Worm (Caenorhabditis elegans) whole organism, early embryonic: Measurements from ENCODE around the gene nhr-273.

Experiments
- B0310.2 ChIP-seq: sonication (generic microtip); optimal IDR thresholded peaks from 2 replicates; lab custom pipeline; 2016; ENCODE audit warnings: mild to moderate bottlenecking, missing genetic modification characterization, missing compliant biosample characterization
- F13C5.2 ChIP-seq: sonication (generic microtip); optimal IDR thresholded peaks from 2 replicates; lab custom pipeline; 2017; ENCODE audit warnings: mild to moderate bottlenecking, missing genetic modification characterization, inconsistent platforms, missing compliant biosample characterization
- aly-1 ChIP-seq: sonication (generic microtip); optimal IDR thresholded peaks from 2 replicates; lab custom pipeline; 2016; ENCODE audit warnings: missing genetic modification characterization, missing compliant biosample characterization
- ama-1 ChIP-seq: fragments of 150-350 bp; optimal IDR thresholded peaks from 2 replicates; lab custom pipeline; 2014
- ceh-13 ChIP-seq: fragments of 200-800 bp; sonication (Bioruptor generic); optimal IDR thresholded peaks from 2 replicates; lab custom pipeline; 2018; ENCODE audit warnings: mild to moderate bottlenecking, missing genetic modification characterization, missing compliant biosample characterization
- ceh-36 ChIP-seq: sonication (generic microtip); optimal IDR thresholded peaks from 2 replicates; lab custom pipeline; 2016; ENCODE audit warnings: missing genetic modification characterization, inconsistent platforms, missing compliant biosample characterization
- ets-7 ChIP-seq: sonication (generic microtip); optimal IDR thresholded peaks from 2 replicates; lab custom pipeline; 2016; ENCODE audit warnings: missing genotype, missing genetic modification characterization, missing compliant biosample characterization
- flt-1 ChIP-seq: fragments of 200-800 bp; sonication (Bioruptor generic); IDR thresholded peaks from 2 replicates; pipeline ENCODE4 v1.3.6; 2022; ENCODE audit warnings: missing genetic modification characterization, missing compliant biosample characterization
- hmbx-1 ChIP-seq: sonication (generic microtip); optimal IDR thresholded peaks from 2 replicates; lab custom pipeline; 2016; ENCODE audit warnings: mild to moderate bottlenecking, missing genetic modification characterization, missing compliant biosample characterization
- hmg-4 ChIP-seq: fragments of 200-800 bp; sonication (Bioruptor generic); optimal IDR thresholded peaks from 2 replicates; lab custom pipeline; 2018; ENCODE audit warnings: mild to moderate bottlenecking, missing genetic modification characterization, missing compliant biosample characterization
- hnd-1 ChIP-seq: sonication (generic microtip); optimal IDR thresholded peaks from 2 replicates; lab custom pipeline; 2016; ENCODE audit warnings: missing genetic modification characterization, missing compliant biosample characterization
- pes-1 ChIP-seq: fragments of 200-800 bp; sonication (Bioruptor generic); IDR thresholded peaks from 2 replicates; pipeline ENCODE4 v1.3.6; 2022; ENCODE audit warnings: missing genetic modification reagents, missing genetic modification characterization, missing compliant biosample characterization
- scrt-1 ChIP-seq: fragments of 200-800 bp; sonication (Bioruptor generic); IDR thresholded peaks from 2 replicates; pipeline ENCODE4 v1.3.6; 2022; ENCODE audit warnings: missing genetic modification characterization, missing compliant biosample characterization
- sea-1 ChIP-seq: fragments of 200-800 bp; sonication (Bioruptor generic); conservative IDR thresholded peaks from 2 replicates; pipeline ENCODE4 v1.3.6; 2022; ENCODE audit warnings: missing genetic modification characterization, missing compliant biosample characterization
- tbx-11 ChIP-seq: fragments of 200-800 bp; sonication (Bioruptor generic); IDR thresholded peaks from 2 replicates; pipeline ENCODE4 v1.3.6; 2022; ENCODE audit warnings: missing genetic modification characterization, missing compliant biosample characterization
- tbx-37 ChIP-seq: fragments of 200-800 bp; sonication (Bioruptor generic); conservative IDR thresholded peaks from 2 replicates; pipeline ENCODE4 v1.3.6; 2022; ENCODE audit warnings: missing genetic modification reagents, missing genetic modification characterization, missing compliant biosample characterization
- tra-4 ChIP-seq: sonication (generic microtip); optimal IDR thresholded peaks from 2 replicates; lab custom pipeline; 2017; ENCODE audit warnings: missing genetic modification characterization, missing compliant biosample characterization

The nhr-273 gene

ce11 chrII:4424807-4425206 is 10.3 kb upstream of the nhr-273 start, which contains the start of the genes dcaf-13 and toe-1:
Gene dcaf-13, minus strand, starts transcription at chrII:4424902.
Gene toe-1, plus strand, starts transcription at chrII:4425167.
- TF ChIP-seq ets-7 (tag; lab: Kevin White, UChicago) (no peak), flt-1 (no peak), ceh-36 (no peak), tbx-11 (GFP tag; lab: Robert Waterston, UW) (no peak), tbx-37 (GFP tag; lab: Robert Waterston, UW) (no peak), B0310.2 (tag; lab: Kevin White, UChicago) (no peak), ceh-13 (GFP tag; lab: Kevin White, UChicago) (no peak)

ce11 chrII:4428121-4428520 is 7.0 kb upstream of the nhr-273 start:
- TF ChIP-seq B0310.2 (tag; lab: Kevin White, UChicago) (no peak), hmbx-1 (tag; lab: Kevin White, UChicago) (no peak), tra-4 (tag; lab: Kevin White, UChicago) (no peak), F13C5.2 (tag; lab: Kevin White, UChicago) (no peak), hmg-4 (GFP tag; lab: Kevin White, UChicago) (no peak), sea-1 (GFP tag; lab: Robert Waterston, UW) (no peak), scrt-1 (GFP tag; lab: Robert Waterston, UW) (no peak), pes-1 (GFP tag; lab: Robert Waterston, UW) (no peak), ets-7 (tag; lab: Kevin White, UChicago) (no peak), ceh-13 (GFP tag; lab: Kevin White, UChicago) (no peak), aly-1 (tag; lab: Kevin White, UChicago) (no peak), ceh-36 (no peak)

- TF ChIP-seq aly-1 (tag; lab: Kevin White, UChicago), result no peak
- no peak for TF ChIP-seq flt-1
- TF ChIP-seq ama-1 (lab: Kevin White, UChicago), result no peak
- TF ChIP-seq tra-4 (tag; lab: Kevin White, UChicago), result no peak
- TF ChIP-seq hmbx-1 (tag; lab: Kevin White, UChicago), result no peak
- TF ChIP-seq tbx-11 (GFP tag; lab: Robert Waterston, UW), result no peak
- TF ChIP-seq sea-1 (GFP tag; lab: Robert Waterston, UW), result no peak
- no peak for TF ChIP-seq scrt-1 (GFP tag; lab: Robert Waterston, UW)
- TF ChIP-seq B0310.2 (tag; lab: Kevin White, UChicago), result no peak
- no peak for TF ChIP-seq ets-7 (tag; lab: Kevin White, UChicago)
- TF ChIP-seq F13C5.2 (tag; lab: Kevin White, UChicago), result no peak
- no peak for TF ChIP-seq ceh-13 (GFP tag; lab: Kevin White, UChicago)
- no peak for TF ChIP-seq tbx-37 (GFP tag; lab: Robert Waterston, UW)
- no peak for TF ChIP-seq hmg-4 (GFP tag; lab: Kevin White, UChicago)
- no peak for TF ChIP-seq hnd-1
These were observed 2.0 kb upstream of the nhr-273 start, which contains the start of gene nhr-109 for ce11 chrII:4433146-4433545. Gene nhr-109, plus strand, starts transcription at chrII:4433367.

- no peak for TF ChIP-seq ama-1 (lab: Kevin White, UChicago)
- no peak for TF ChIP-seq scrt-1 (GFP tag; lab: Robert Waterston, UW)
These were observed 822 bp upstream of the nhr-273 start for ce11 chrII:4434278-4434677.

DNA sequence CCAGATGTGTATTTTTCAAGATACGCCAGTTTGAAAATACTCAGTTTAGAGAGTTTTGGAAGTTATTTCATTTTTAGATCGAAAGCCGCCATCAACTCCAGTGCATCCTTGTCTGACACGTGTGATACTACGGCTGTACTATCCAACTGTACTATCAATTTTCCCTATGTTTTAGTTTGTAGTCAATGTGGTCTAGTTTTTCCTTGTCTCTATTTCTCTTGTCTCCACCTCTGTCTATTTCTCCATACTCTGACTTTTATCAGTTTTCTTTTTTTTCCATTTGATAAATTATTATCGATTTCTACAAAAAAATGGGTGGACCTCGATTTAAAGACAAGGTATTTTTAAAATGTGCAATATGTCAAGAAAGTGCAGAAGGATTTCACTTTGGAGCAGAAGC is 3.5 kb downstream of the nhr-273 start, which contains the start of gene nhr-16:
nhr-16 (plus strand) TSS at position 205 of the 400 bp plus-strand sequence.
- TF ChIP-seq tbx-11 (GFP tag; lab: Robert Waterston, UW) (no peak), tbx-37 (GFP tag; lab: Robert Waterston, UW) (no peak), ceh-36 (no peak), F13C5.2 (tag; lab: Kevin White, UChicago) (no peak), sea-1 (GFP tag; lab: Robert Waterston, UW) (no peak), hmbx-1 (tag; lab: Kevin White, UChicago) (no peak), tra-4 (tag; lab: Kevin White, UChicago) (no peak), hmg-4 (GFP tag; lab: Kevin White, UChicago) (no peak), pes-1 (GFP tag; lab: Robert Waterston, UW) (no peak), B0310.2 (tag; lab: Kevin White, UChicago) (no peak), aly-1 (tag; lab: Kevin White, UChicago) (no peak), ama-1 (lab: Kevin White, UChicago) (no peak), scrt-1 (GFP tag; lab: Robert Waterston, UW) (no peak), flt-1 (no peak), hnd-1 (no peak), ceh-13 (GFP tag; lab: Kevin White, UChicago) (no peak)

ce11 chrII:4441278-4441677 is 6.2 kb downstream of the nhr-273 start:
- TF ChIP-seq ama-1 (lab: Kevin White, UChicago), result no peak
- TF ChIP-seq aly-1 (tag; lab: Kevin White, UChicago), result no peak
- no peak for TF ChIP-seq B0310.2 (tag; lab: Kevin White, UChicago)

DNA sequence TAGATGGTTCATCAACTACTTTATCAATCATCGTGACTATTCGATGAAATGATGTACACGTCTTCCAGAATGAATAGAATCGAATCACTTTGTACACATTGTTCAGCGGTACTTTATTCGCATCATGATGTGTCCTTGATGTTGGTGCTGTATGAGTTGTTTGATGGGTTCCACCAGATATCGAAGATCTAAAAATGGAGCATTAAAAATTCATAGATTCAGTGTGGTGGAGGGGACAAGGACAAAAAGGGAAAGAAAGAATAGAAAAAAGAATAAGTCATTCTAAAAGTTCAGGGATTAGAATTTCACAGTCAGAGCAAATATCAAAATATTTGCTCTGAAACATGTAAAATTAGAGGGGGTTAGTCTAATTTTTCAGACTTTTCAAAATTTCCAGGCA is 9.7 kb downstream of the nhr-273 start:
- TF ChIP-seq ets-7 (tag; lab: Kevin White, UChicago) (no peak), tbx-11 (GFP tag; lab: Robert Waterston, UW) (no peak), tbx-37 (GFP tag; lab: Robert Waterston, UW) (no peak), ceh-36 (no peak), ama-1 (lab: Kevin White, UChicago) (no peak), sea-1 (GFP tag; lab: Robert Waterston, UW) (no peak), aly-1 (tag; lab: Kevin White, UChicago) (no peak), ceh-13 (GFP tag; lab: Kevin White, UChicago) (no peak), tra-4 (tag; lab: Kevin White, UChicago) (no peak), hmg-4 (GFP tag; lab: Kevin White, UChicago) (no peak)

ce11 chrII:4453051-4453450 is 18.0 kb downstream of the nhr-273 start, which contains the start of gene twk-2:
Gene twk-2, minus strand, starts transcription at chrII:4453151.
- TF ChIP-seq tbx-11 (GFP tag; lab: Robert Waterston, UW), result no peak
- TF ChIP-seq ceh-13 (GFP tag; lab: Kevin White, UChicago), result no peak
- no peak for TF ChIP-seq ama-1 (lab: Kevin White, UChicago)
- no peak for TF ChIP-seq scrt-1 (GFP tag; lab: Robert Waterston, UW)
- no peak for TF ChIP-seq B0310.2 (tag; lab: Kevin White, UChicago)
